Worm (Caenorhabditis elegans) whole organism, late embryonic: ENCODE measurements around the gene acr-14.
A peak's percentile ranks its signal among the peaks of the same experiment; 100 is the strongest.

Source experiments
- C08G9.2 ChIP-seq: sonication (generic microtip); optimal IDR thresholded peaks from 2 replicates; lab custom pipeline; 2016; ENCODE audit warnings: mild to moderate bottlenecking, missing genetic modification characterization, moderate library complexity, missing compliant biosample characterization
- C38D4.7 ChIP-seq: fragments of 200-800 bp; sonication (Bioruptor generic); optimal IDR thresholded peaks from 2 replicates; lab custom pipeline; 2018; ENCODE audit warnings: mild to moderate bottlenecking, missing genetic modification characterization, moderate library complexity, missing compliant biosample characterization
- F13H6.1 ChIP-seq: sonication (generic microtip); optimal IDR thresholded peaks from 2 replicates; lab custom pipeline; 2016; ENCODE audit warnings: missing genetic modification characterization, missing compliant biosample characterization
- K02D7.2 ChIP-seq: sonication (generic microtip); optimal IDR thresholded peaks from 2 replicates; lab custom pipeline; 2017; ENCODE audit warnings: mild to moderate bottlenecking, missing genetic modification characterization, missing compliant biosample characterization
- K09A11.1 ChIP-seq: sonication (generic microtip); optimal IDR thresholded peaks from 2 replicates; lab custom pipeline; 2017; ENCODE audit warnings: antibody characterized with exemption, mild to moderate bottlenecking, missing genetic modification characterization, missing compliant biosample characterization; ENCODE audit not compliant: insufficient read depth
- T23F11.4 ChIP-seq: fragments of 200-800 bp; sonication (Bioruptor generic); optimal IDR thresholded peaks from 2 replicates; lab custom pipeline; 2018; ENCODE audit warnings: mild to moderate bottlenecking, missing genetic modification characterization, missing compliant biosample characterization
- ahr-1 ChIP-seq: sonication (generic microtip); optimal IDR thresholded peaks from 2 replicates; lab custom pipeline; 2016; ENCODE audit warnings: missing genetic modification characterization, missing compliant biosample characterization
- ama-1 ChIP-seq: fragments of 150-350 bp; optimal IDR thresholded peaks from 2 replicates; lab custom pipeline; 2014
- ceh-14 ChIP-seq: sonication (generic microtip); optimal IDR thresholded peaks from 2 replicates; lab custom pipeline; 2016; ENCODE audit warnings: missing genotype, missing genetic modification characterization, missing compliant biosample characterization
- ceh-19 ChIP-seq: fragments of 200-800 bp; sonication (Bioruptor generic); optimal IDR thresholded peaks from 2 replicates; lab custom pipeline; 2018; ENCODE audit warnings: mild to moderate bottlenecking, missing genetic modification characterization, missing compliant biosample characterization
- ceh-2 ChIP-seq: sonication (generic microtip); optimal IDR thresholded peaks from 2 replicates; lab custom pipeline; 2016; ENCODE audit warnings: missing genotype, missing genetic modification characterization, missing compliant biosample characterization
- ceh-22 ChIP-seq: sonication (generic microtip); optimal IDR thresholded peaks from 2 replicates; lab custom pipeline; 2017; ENCODE audit warnings: missing biosample characterization, missing genetic modification characterization
- ceh-24 ChIP-seq: sonication (generic microtip); optimal IDR thresholded peaks from 2 replicates; lab custom pipeline; 2016; ENCODE audit warnings: mild to moderate bottlenecking, missing genetic modification characterization, missing compliant biosample characterization
- ceh-31 ChIP-seq: sonication (generic microtip); optimal IDR thresholded peaks from 2 replicates; lab custom pipeline; 2016; ENCODE audit warnings: missing genetic modification characterization, missing compliant biosample characterization
- ceh-34 ChIP-seq: sonication (generic microtip); optimal IDR thresholded peaks from 2 replicates; lab custom pipeline; 2016; ENCODE audit warnings: mild to moderate bottlenecking, missing genetic modification characterization, missing compliant biosample characterization
- ceh-48 ChIP-seq: sonication (generic microtip); optimal IDR thresholded peaks from 2 replicates; lab custom pipeline; 2016; ENCODE audit warnings: missing genetic modification characterization, inconsistent platforms, missing compliant biosample characterization
- ceh-6 ChIP-seq: fragments of 200-800 bp; sonication (Bioruptor generic); optimal IDR thresholded peaks from 2 replicates; lab custom pipeline; 2018; ENCODE audit warnings: mild to moderate bottlenecking, missing genetic modification characterization, missing compliant biosample characterization
- ceh-9 ChIP-seq: sonication (generic microtip); optimal IDR thresholded peaks from 2 replicates; lab custom pipeline; 2016; ENCODE audit warnings: mild to moderate bottlenecking, missing genetic modification characterization, inconsistent platforms, missing compliant biosample characterization
- dve-1 ChIP-seq: sonication (generic microtip); optimal IDR thresholded peaks from 2 replicates; lab custom pipeline; 2017; ENCODE audit warnings: antibody characterized with exemption, mild to moderate bottlenecking, missing genetic modification characterization, missing compliant biosample characterization
- elt-4 ChIP-seq: sonication (generic microtip); optimal IDR thresholded peaks from 2 replicates; lab custom pipeline; 2016; ENCODE audit warnings: missing genetic modification characterization, missing compliant biosample characterization
- ets-4 ChIP-seq: sonication (generic microtip); optimal IDR thresholded peaks from 2 replicates; lab custom pipeline; 2016; ENCODE audit warnings: missing genetic modification characterization, missing compliant biosample characterization
- eyg-1 ChIP-seq: sonication (generic microtip); optimal IDR thresholded peaks from 2 replicates; lab custom pipeline; 2016; ENCODE audit warnings: missing genotype, missing genetic modification characterization, missing compliant biosample characterization
- fax-1 ChIP-seq: sonication (generic microtip); optimal IDR thresholded peaks from 2 replicates; lab custom pipeline; 2016; ENCODE audit warnings: missing genotype, missing genetic modification characterization, missing compliant biosample characterization
- fkh-10 ChIP-seq: fragments of 150-350 bp; optimal IDR thresholded peaks from 2 replicates; lab custom pipeline; 2014; ENCODE audit warnings: missing biosample characterization, missing genetic modification reagents, missing genetic modification characterization
- hlh-13 ChIP-seq: fragments of 200-800 bp; sonication (Bioruptor generic); optimal IDR thresholded peaks from 2 replicates; lab custom pipeline; 2018; ENCODE audit warnings: mild to moderate bottlenecking, missing genetic modification characterization, missing compliant biosample characterization
- hlh-30 ChIP-seq: sonication (generic microtip); optimal IDR thresholded peaks from 2 replicates; lab custom pipeline; 2017; ENCODE audit warnings: antibody characterized with exemption, missing genetic modification characterization, missing compliant biosample characterization; ENCODE audit not compliant: insufficient read depth
- lim-6 ChIP-seq: sonication (generic microtip); optimal IDR thresholded peaks from 2 replicates; lab custom pipeline; 2016; ENCODE audit warnings: missing genetic modification characterization, missing compliant biosample characterization
- nhr-11 ChIP-seq: fragments of 150-350 bp; optimal IDR thresholded peaks from 2 replicates; lab custom pipeline; 2014; ENCODE audit warnings: missing biosample characterization, missing genetic modification characterization
- odd-2 ChIP-seq: sonication (generic microtip); optimal IDR thresholded peaks from 2 replicates; lab custom pipeline; 2017; ENCODE audit warnings: antibody characterized with exemption, mild to moderate bottlenecking, missing genetic modification characterization, missing compliant biosample characterization
- pag-3 ChIP-seq: sonication (generic microtip); optimal IDR thresholded peaks from 2 replicates; lab custom pipeline; 2016; ENCODE audit warnings: missing compliant biosample characterization, missing genetic modification characterization, borderline replicate concordance
- pha-2 ChIP-seq: sonication (generic microtip); optimal IDR thresholded peaks from 2 replicates; lab custom pipeline; 2017; ENCODE audit warnings: mild to moderate bottlenecking, missing genetic modification characterization, missing compliant biosample characterization
- pros-1 ChIP-seq: fragments of 150-350 bp; optimal IDR thresholded peaks from 2 replicates; lab custom pipeline; 2014; ENCODE audit warnings: missing biosample characterization, missing genetic modification reagents, missing genetic modification characterization
- ref-2 ChIP-seq: sonication (generic microtip); optimal IDR thresholded peaks from 2 replicates; lab custom pipeline; 2016; ENCODE audit warnings: missing genetic modification characterization, missing compliant biosample characterization
- sdc-2 ChIP-seq: sonication (generic microtip); optimal IDR thresholded peaks from 2 replicates; lab custom pipeline; 2016; ENCODE audit warnings: missing genotype, missing genetic modification characterization, missing compliant biosample characterization
- sox-2 ChIP-seq: fragments of 200-800 bp; sonication (Bioruptor generic); IDR thresholded peaks from 2 replicates; pipeline ENCODE4 v1.3.6; 2022; ENCODE audit warnings: missing genetic modification reagents, missing genetic modification characterization, missing compliant biosample characterization
- sox-4 ChIP-seq: sonication (generic microtip); optimal IDR thresholded peaks from 2 replicates; lab custom pipeline; 2017; ENCODE audit warnings: mild to moderate bottlenecking, missing genetic modification characterization, inconsistent platforms, missing compliant biosample characterization
- syd-9 ChIP-seq: sonication (generic microtip); optimal IDR thresholded peaks from 2 replicates; lab custom pipeline; 2016; ENCODE audit warnings: mild to moderate bottlenecking, missing genetic modification characterization, moderate library complexity, missing compliant biosample characterization
- tbx-7 ChIP-seq: sonication (generic microtip); optimal IDR thresholded peaks from 2 replicates; lab custom pipeline; 2016; ENCODE audit warnings: missing genotype, missing genetic modification characterization, missing compliant biosample characterization
- unc-55 ChIP-seq: sonication (generic microtip); optimal IDR thresholded peaks from 2 replicates; lab custom pipeline; 2017; ENCODE audit warnings: missing biosample characterization, missing genetic modification reagents, missing genetic modification characterization
- unc-86 ChIP-seq: sonication (generic microtip); optimal IDR thresholded peaks from 2 replicates; lab custom pipeline; 2016; ENCODE audit warnings: missing genetic modification characterization, missing compliant biosample characterization

Gene acr-14

ce11 chrII:8137379-8137778, 39.6 kb downstream of the acr-14 start (continued):
- no peak for TF ChIP-seq T23F11.4
- no peak for TF ChIP-seq hlh-30 (tag; lab: Kevin White, UChicago)
- TF ChIP-seq C38D4.7 (GFP tag; lab: Kevin White, UChicago): no peak
- no peak for TF ChIP-seq sox-2 (GFP tag; lab: Robert Waterston, UW)
- TF ChIP-seq sdc-2 (tag; lab: Kevin White, UChicago): no peak
- TF ChIP-seq pag-3 (tag; lab: Kevin White, UChicago): no peak
- TF ChIP-seq ceh-31 (tag; lab: Kevin White, UChicago): peak; percentile 93
- peak; percentile 81 for TF ChIP-seq ceh-2 (tag; lab: Kevin White, UChicago)
- TF ChIP-seq F13H6.1: peak; percentile 66
- TF ChIP-seq nhr-11 (tag; lab: Kevin White, UChicago): no peak
- TF ChIP-seq fkh-10: no peak
- TF ChIP-seq eyg-1 (tag; lab: Kevin White, UChicago): no peak
- TF ChIP-seq ets-4 (tag; lab: Kevin White, UChicago): peak; percentile 76
- TF ChIP-seq syd-9 (tag; lab: Kevin White, UChicago): no peak
- no peak for TF ChIP-seq ceh-24
- peak; percentile 79 for TF ChIP-seq lim-6 (tag; lab: Kevin White, UChicago)
- no peak for TF ChIP-seq dve-1 (tag; lab: Kevin White, UChicago)
- TF ChIP-seq ceh-6 (GFP tag; lab: Kevin White, UChicago): no peak
- no peak for TF ChIP-seq ama-1 (lab: Kevin White, UChicago)
- TF ChIP-seq hlh-13 (GFP tag; lab: Kevin White, UChicago): no peak
- TF ChIP-seq ceh-34 (tag; lab: Kevin White, UChicago): peak; percentile 19
- peak; percentile 86 for TF ChIP-seq C08G9.2
- TF ChIP-seq ceh-19 (GFP tag; lab: Kevin White, UChicago): no peak
- peak; percentile 65 for TF ChIP-seq ref-2 (tag; lab: Kevin White, UChicago)
- TF ChIP-seq K02D7.2 (tag; lab: Kevin White, UChicago): no peak

- no peak for TF ChIP-seq elt-4 (tag; lab: Kevin White, UChicago)
- TF ChIP-seq ets-4 (tag; lab: Kevin White, UChicago): no peak
- no peak for TF ChIP-seq ama-1 (lab: Kevin White, UChicago)
- no peak for TF ChIP-seq pha-2 (tag; lab: Kevin White, UChicago)
- no peak for TF ChIP-seq pros-1
- no peak for TF ChIP-seq fkh-10
- TF ChIP-seq sox-4 (tag; lab: Kevin White, UChicago): no peak
- no peak for TF ChIP-seq odd-2 (tag; lab: Kevin White, UChicago)
- TF ChIP-seq unc-55 (GFP tag; lab: Kevin White, UChicago): no peak
- TF ChIP-seq ceh-14 (tag; lab: Kevin White, UChicago): no peak
- no peak for TF ChIP-seq ceh-48 (tag; lab: Kevin White, UChicago)
- no peak for TF ChIP-seq dve-1 (tag; lab: Kevin White, UChicago)
- TF ChIP-seq unc-86 (tag; lab: Kevin White, UChicago): no peak
- no peak for TF ChIP-seq K09A11.1
- no peak for TF ChIP-seq C38D4.7 (GFP tag; lab: Kevin White, UChicago)
- TF ChIP-seq, all 69 proteins: peak for 0
These were observed 40.2 kb downstream of the acr-14 start, which contains the start of gene ctns-1 for ce11 chrII:8136818-8137217. TSS of gene ctns-1 (minus strand) at chrII:8136918.

- TF ChIP-seq ceh-22 (tag; lab: Kevin White, UChicago) (no peak), ahr-1 (tag; lab: Kevin White, UChicago) (no peak), fax-1 (tag; lab: Kevin White, UChicago) (no peak), F13H6.1 (no peak), tbx-7 (tag; lab: Kevin White, UChicago) (no peak), ceh-9 (no peak), ref-2 (tag; lab: Kevin White, UChicago) (no peak)
These were observed 41.0 kb downstream of the acr-14 start for ce11 chrII:8135953-8136352.
